Worm (Caenorhabditis elegans) whole organism, late embryonic: ENCODE results near the gene tbc-3.
A peak's percentile ranks its signal among the peaks of the same experiment; 100 is the strongest.

Source experiments
- C08G9.2 ChIP-seq: sonication (generic microtip); optimal IDR thresholded peaks from 2 replicates; lab custom pipeline; 2016; ENCODE audit warnings: mild to moderate bottlenecking, missing genetic modification characterization, moderate library complexity, missing compliant biosample characterization
- C38D4.7 ChIP-seq: fragments of 200-800 bp; sonication (Bioruptor generic); optimal IDR thresholded peaks from 2 replicates; lab custom pipeline; 2018; ENCODE audit warnings: mild to moderate bottlenecking, missing genetic modification characterization, moderate library complexity, missing compliant biosample characterization
- F13H6.1 ChIP-seq: sonication (generic microtip); optimal IDR thresholded peaks from 2 replicates; lab custom pipeline; 2016; ENCODE audit warnings: missing genetic modification characterization, missing compliant biosample characterization
- ahr-1 ChIP-seq: sonication (generic microtip); optimal IDR thresholded peaks from 2 replicates; lab custom pipeline; 2016; ENCODE audit warnings: missing genetic modification characterization, missing compliant biosample characterization
- ceh-18 ChIP-seq: sonication (generic microtip); optimal IDR thresholded peaks from 2 replicates; lab custom pipeline; 2016; ENCODE audit warnings: missing genetic modification characterization, missing compliant biosample characterization
- ceh-19 ChIP-seq: fragments of 200-800 bp; sonication (Bioruptor generic); optimal IDR thresholded peaks from 2 replicates; lab custom pipeline; 2018; ENCODE audit warnings: mild to moderate bottlenecking, missing genetic modification characterization, missing compliant biosample characterization
- ceh-22 ChIP-seq: sonication (generic microtip); optimal IDR thresholded peaks from 2 replicates; lab custom pipeline; 2017; ENCODE audit warnings: missing biosample characterization, missing genetic modification characterization
- ceh-31 ChIP-seq: sonication (generic microtip); optimal IDR thresholded peaks from 2 replicates; lab custom pipeline; 2016; ENCODE audit warnings: missing genetic modification characterization, missing compliant biosample characterization
- ceh-34 ChIP-seq: sonication (generic microtip); optimal IDR thresholded peaks from 2 replicates; lab custom pipeline; 2016; ENCODE audit warnings: mild to moderate bottlenecking, missing genetic modification characterization, missing compliant biosample characterization
- ceh-45 ChIP-seq: fragments of 200-800 bp; sonication (Bioruptor generic); IDR thresholded peaks from 2 replicates; pipeline ENCODE4 v1.3.6; 2022; ENCODE audit warnings: missing genetic modification reagents, missing genetic modification characterization, missing compliant biosample characterization
- ceh-48 ChIP-seq: sonication (generic microtip); optimal IDR thresholded peaks from 2 replicates; lab custom pipeline; 2016; ENCODE audit warnings: missing genetic modification characterization, inconsistent platforms, missing compliant biosample characterization
- ceh-6 ChIP-seq: fragments of 200-800 bp; sonication (Bioruptor generic); optimal IDR thresholded peaks from 2 replicates; lab custom pipeline; 2018; ENCODE audit warnings: mild to moderate bottlenecking, missing genetic modification characterization, missing compliant biosample characterization
- che-1 ChIP-seq: sonication (generic microtip); optimal IDR thresholded peaks from 2 replicates; lab custom pipeline; 2016; ENCODE audit warnings: mild to moderate bottlenecking, missing genetic modification characterization, missing compliant biosample characterization
- dve-1 ChIP-seq: sonication (generic microtip); optimal IDR thresholded peaks from 2 replicates; lab custom pipeline; 2017; ENCODE audit warnings: antibody characterized with exemption, mild to moderate bottlenecking, missing genetic modification characterization, missing compliant biosample characterization
- elt-2 ChIP-seq: sonication (generic microtip); optimal IDR thresholded peaks from 2 replicates; lab custom pipeline; 2016; ENCODE audit warnings: missing genetic modification reagents, missing genetic modification characterization, missing compliant biosample characterization
- elt-4 ChIP-seq: sonication (generic microtip); optimal IDR thresholded peaks from 2 replicates; lab custom pipeline; 2016; ENCODE audit warnings: missing genetic modification characterization, missing compliant biosample characterization
- ets-4 ChIP-seq: sonication (generic microtip); optimal IDR thresholded peaks from 2 replicates; lab custom pipeline; 2016; ENCODE audit warnings: missing genetic modification characterization, missing compliant biosample characterization
- fax-1 ChIP-seq: sonication (generic microtip); optimal IDR thresholded peaks from 2 replicates; lab custom pipeline; 2016; ENCODE audit warnings: missing genotype, missing genetic modification characterization, missing compliant biosample characterization
- fkh-10 ChIP-seq: fragments of 150-350 bp; optimal IDR thresholded peaks from 2 replicates; lab custom pipeline; 2014; ENCODE audit warnings: missing biosample characterization, missing genetic modification reagents, missing genetic modification characterization
- hlh-30 ChIP-seq: sonication (generic microtip); optimal IDR thresholded peaks from 2 replicates; lab custom pipeline; 2017; ENCODE audit warnings: antibody characterized with exemption, missing genetic modification characterization, missing compliant biosample characterization; ENCODE audit not compliant: insufficient read depth
- hlh-6 ChIP-seq: sonication (generic microtip); optimal IDR thresholded peaks from 2 replicates; lab custom pipeline; 2016; ENCODE audit warnings: missing genotype, missing genetic modification characterization, missing compliant biosample characterization
- nfya-1 ChIP-seq: sonication (generic microtip); optimal IDR thresholded peaks from 2 replicates; lab custom pipeline; 2017; ENCODE audit warnings: missing genetic modification characterization, mild to moderate bottlenecking, missing compliant biosample characterization, antibody characterized with exemption, moderate library complexity
- nhr-11 ChIP-seq: fragments of 150-350 bp; optimal IDR thresholded peaks from 2 replicates; lab custom pipeline; 2014; ENCODE audit warnings: missing biosample characterization, missing genetic modification characterization
- nhr-232 ChIP-seq: sonication (generic microtip); optimal IDR thresholded peaks from 2 replicates; lab custom pipeline; 2016; ENCODE audit warnings: missing genetic modification characterization, missing compliant biosample characterization
- npax-4 ChIP-seq: sonication (generic microtip); optimal IDR thresholded peaks from 2 replicates; lab custom pipeline; 2016; ENCODE audit warnings: missing genetic modification characterization, missing compliant biosample characterization
- odd-2 ChIP-seq: sonication (generic microtip); optimal IDR thresholded peaks from 2 replicates; lab custom pipeline; 2017; ENCODE audit warnings: antibody characterized with exemption, mild to moderate bottlenecking, missing genetic modification characterization, missing compliant biosample characterization
- pag-3 ChIP-seq: sonication (generic microtip); optimal IDR thresholded peaks from 2 replicates; lab custom pipeline; 2016; ENCODE audit warnings: missing compliant biosample characterization, missing genetic modification characterization, borderline replicate concordance
- pat-9 ChIP-seq: fragments of 200-800 bp; sonication (Bioruptor generic); optimal IDR thresholded peaks from 2 replicates; lab custom pipeline; 2018; ENCODE audit warnings: mild to moderate bottlenecking, missing genetic modification characterization, moderate library complexity, missing compliant biosample characterization
- pha-2 ChIP-seq: sonication (generic microtip); optimal IDR thresholded peaks from 2 replicates; lab custom pipeline; 2017; ENCODE audit warnings: mild to moderate bottlenecking, missing genetic modification characterization, missing compliant biosample characterization
- pha-4 ChIP-seq: fragments of 150-350 bp; optimal IDR thresholded peaks from 2 replicates; lab custom pipeline; 2018; ENCODE audit warnings: missing biosample characterization, missing genetic modification reagents, missing genetic modification characterization
- pros-1 ChIP-seq: fragments of 150-350 bp; optimal IDR thresholded peaks from 2 replicates; lab custom pipeline; 2014; ENCODE audit warnings: missing biosample characterization, missing genetic modification reagents, missing genetic modification characterization
- ref-2 ChIP-seq: sonication (generic microtip); optimal IDR thresholded peaks from 2 replicates; lab custom pipeline; 2016; ENCODE audit warnings: missing genetic modification characterization, missing compliant biosample characterization
- sdc-2 ChIP-seq: sonication (generic microtip); optimal IDR thresholded peaks from 2 replicates; lab custom pipeline; 2016; ENCODE audit warnings: missing genotype, missing genetic modification characterization, missing compliant biosample characterization
- sox-2 ChIP-seq: fragments of 200-800 bp; sonication (Bioruptor generic); IDR thresholded peaks from 2 replicates; pipeline ENCODE4 v1.3.6; 2022; ENCODE audit warnings: missing genetic modification reagents, missing genetic modification characterization, missing compliant biosample characterization
- sox-4 ChIP-seq: sonication (generic microtip); optimal IDR thresholded peaks from 2 replicates; lab custom pipeline; 2017; ENCODE audit warnings: mild to moderate bottlenecking, missing genetic modification characterization, inconsistent platforms, missing compliant biosample characterization
- tbx-2 ChIP-seq: sonication (generic microtip); optimal IDR thresholded peaks from 2 replicates; lab custom pipeline; 2016; ENCODE audit warnings: missing genetic modification characterization, missing compliant biosample characterization
- unc-42 ChIP-seq: sonication (generic microtip); optimal IDR thresholded peaks from 2 replicates; lab custom pipeline; 2016; ENCODE audit warnings: missing genotype, missing genetic modification characterization, missing compliant biosample characterization
- unc-55 ChIP-seq: sonication (generic microtip); optimal IDR thresholded peaks from 2 replicates; lab custom pipeline; 2017; ENCODE audit warnings: missing biosample characterization, missing genetic modification reagents, missing genetic modification characterization
- zip-5 ChIP-seq: sonication (generic microtip); optimal IDR thresholded peaks from 2 replicates; lab custom pipeline; 2016; ENCODE audit warnings: missing genetic modification characterization, missing compliant biosample characterization
- ztf-16 ChIP-seq: sonication (generic microtip); optimal IDR thresholded peaks from 2 replicates; lab custom pipeline; 2017; ENCODE audit warnings: missing genetic modification characterization, missing compliant biosample characterization

tbc-3 gene

ce11 chrIV:9872210-9872609 lies 26.6 kb upstream of the tbc-3 start:
- TF ChIP-seq tbx-2 (tag; lab: Kevin White, UChicago), result no peak
- no peak for TF ChIP-seq hlh-30 (tag; lab: Kevin White, UChicago)

- no peak for TF ChIP-seq ets-4 (tag; lab: Kevin White, UChicago)
- no peak for TF ChIP-seq pros-1 (tag; lab: Kevin White, UChicago)
- TF ChIP-seq sdc-2 (tag; lab: Kevin White, UChicago), result no peak
- TF ChIP-seq pha-2 (tag; lab: Kevin White, UChicago), result no peak
- TF ChIP-seq ceh-6 (GFP tag; lab: Kevin White, UChicago), result no peak
- TF ChIP-seq hlh-6 (tag; lab: Kevin White, UChicago), result no peak
- no peak for TF ChIP-seq elt-4 (tag; lab: Kevin White, UChicago)
- TF ChIP-seq nhr-232 (tag; lab: Kevin White, UChicago), result no peak
- TF ChIP-seq pat-9 (tag; lab: Kevin White, UChicago), result no peak
- no peak for TF ChIP-seq fkh-10
- no peak for TF ChIP-seq nfya-1 (tag; lab: Kevin White, UChicago)
These were observed 26.0 kb upstream of the tbc-3 start for ce11 chrIV:9872786-9873185.

- no peak for TF ChIP-seq nhr-11 (tag; lab: Kevin White, UChicago)
- TF ChIP-seq F13H6.1, result no peak
- TF ChIP-seq unc-55 (GFP tag; lab: Kevin White, UChicago), result peak; percentile 9
- peak; percentile 79 for TF ChIP-seq ceh-34 (tag; lab: Kevin White, UChicago)
- peak; percentile 31 for TF ChIP-seq hlh-30 (tag; lab: Kevin White, UChicago)
- peak; percentile 34 for TF ChIP-seq ceh-31 (tag; lab: Kevin White, UChicago)
- TF ChIP-seq nfya-1 (tag; lab: Kevin White, UChicago), result peak; percentile 28
- TF ChIP-seq ceh-18 (tag; lab: Kevin White, UChicago), result peak; percentile 11
These were observed 25.0 kb upstream of the tbc-3 start for ce11 chrIV:9873837-9874236.

ce11 chrIV:9875646-9876045 lies 23.2 kb upstream of the tbc-3 start:
- no peak for TF ChIP-seq ztf-16 (tag; lab: Kevin White, UChicago)

ce11 chrIV:9878893-9879379 lies 19.9 kb upstream of the tbc-3 start, which contains the start of gene nhr-4:
Gene nhr-4, plus strand, starts transcription at chrIV:9879329.
- TF ChIP-seq unc-42 (tag; lab: Kevin White, UChicago) (no peak), sox-4 (no peak), odd-2 (tag; lab: Kevin White, UChicago) (no peak), ceh-48 (no peak), sox-2 (GFP tag; lab: Robert Waterston, UW) (no peak), C38D4.7 (no peak), pha-4 (no peak), ztf-16 (tag; lab: Kevin White, UChicago) (no peak), fax-1 (tag; lab: Kevin White, UChicago) (no peak), ceh-19 (GFP tag; lab: Kevin White, UChicago) (no peak), dve-1 (tag; lab: Kevin White, UChicago) (no peak)
- TF ChIP-seq, all 69 proteins: peak for 0

ce11 chrIV:9884257-9884656 lies 14.6 kb upstream of the tbc-3 start, which contains the start of the genes prp-18 and mccc-1:
Gene prp-18, minus strand, starts transcription at chrIV:9884383.
Gene mccc-1, plus strand, starts transcription at chrIV:9884570.
- TF ChIP-seq fax-1 (tag; lab: Kevin White, UChicago) (no peak), C08G9.2 (tag; lab: Kevin White, UChicago) (no peak), ref-2 (no peak), ceh-45 (GFP tag; lab: Robert Waterston, UW) (no peak), ceh-22 (no peak), zip-5 (tag; lab: Kevin White, UChicago) (no peak), ceh-31 (tag; lab: Kevin White, UChicago) (peak; percentile 44), ahr-1 (tag; lab: Kevin White, UChicago) (no peak), elt-2 (tag; lab: Kevin White, UChicago) (no peak), unc-55 (GFP tag; lab: Kevin White, UChicago) (peak; percentile 28), che-1 (no peak), dve-1 (tag; lab: Kevin White, UChicago) (peak; percentile 2), unc-42 (tag; lab: Kevin White, UChicago) (peak; percentile 86), pag-3 (tag; lab: Kevin White, UChicago) (no peak), ceh-48 (no peak), hlh-6 (tag; lab: Kevin White, UChicago) (no peak), ceh-18 (tag; lab: Kevin White, UChicago) (no peak), npax-4 (no peak), nfya-1 (tag; lab: Kevin White, UChicago) (peak; percentile 16)
